5 fruit fly cellular contexts compared by ENCODE assay signal in the genomic region with DNA sequence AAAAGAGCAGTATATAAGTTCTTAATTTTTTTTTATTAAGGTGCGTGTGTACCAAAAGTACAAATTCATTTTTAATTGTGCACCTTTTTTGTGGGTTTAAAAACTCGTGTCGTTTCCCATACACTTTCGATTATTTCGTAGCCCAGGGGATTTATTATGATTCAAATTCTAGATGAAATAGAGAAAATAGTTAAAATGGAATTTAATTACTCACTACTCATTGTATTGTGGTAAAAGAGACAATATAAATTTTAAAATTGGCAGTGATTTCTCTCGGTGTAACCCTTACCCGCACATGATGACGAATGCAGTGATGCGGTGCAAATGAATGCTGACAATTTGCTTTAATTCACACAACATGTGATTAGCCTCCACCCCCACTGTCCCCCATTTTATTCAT.
TF ChIP-seq lines count a peak whose summit lies in the region.

No protein-coding gene starts in this region.

- TF ChIP-seq CTCF in whole organism, embryonic (GFP tag; optimal IDR thresholded peaks at IDR 0.05; lab: Kevin White, UChicago) = no peak

TF ChIP-seq in whole organism, adult, 20 proteins besides CTCF, POLR2A, EP300 and RAD21:
- TF ChIP-seq CG7045 (GFP tag; optimal IDR thresholded peaks at IDR 0.05; lab: Kevin White, UChicago) (peak; percentile 3), CG11617 (GFP tag; optimal IDR thresholded peaks at IDR 0.05; lab: Kevin White, UChicago) (no peak), bab1 (GFP tag; optimal IDR thresholded peaks at IDR 0.05; lab: Kevin White, UChicago) (no peak), CG5204 (GFP tag; optimal IDR thresholded peaks at IDR 0.05; lab: Kevin White, UChicago) (peak; percentile 20), ovo (GFP tag; optimal IDR thresholded peaks at IDR 0.05; lab: Kevin White, UChicago) (no peak), CG12768 (GFP tag; optimal IDR thresholded peaks at IDR 0.05; lab: Kevin White, UChicago) (no peak), kay (GFP tag; lab: Kevin White, UChicago; ENCODE audit: borderline replicate concordance) (no peak), CG7101 (tag; optimal IDR thresholded peaks at IDR 0.05; lab: Kevin White, UChicago) (no peak), Mnt (GFP tag; optimal IDR thresholded peaks at IDR 0.05; lab: Kevin White, UChicago) (no peak), tj (GFP tag; optimal IDR thresholded peaks at IDR 0.05; lab: Kevin White, UChicago) (no peak), Crg-1 (GFP tag; optimal IDR thresholded peaks at IDR 0.05; lab: Kevin White, UChicago) (no peak), CG33017 (tag; optimal IDR thresholded peaks at IDR 0.05; lab: Kevin White, UChicago) (no peak), cnc (optimal IDR thresholded peaks at IDR 0.05; lab: Kevin White, UChicago) (no peak), CG14711 (tag; optimal IDR thresholded peaks at IDR 0.05; lab: Kevin White, UChicago) (peak; percentile 12), toe (GFP tag; optimal IDR thresholded peaks at IDR 0.05; lab: Kevin White, UChicago) (no peak), CG1620 (GFP tag; optimal IDR thresholded peaks at IDR 0.05; lab: Kevin White, UChicago) (no peak)

TF ChIP-seq in whole organism, embryonic, 481 proteins besides CTCF, POLR2A, EP300 and RAD21 (continues in another document):
- TF ChIP-seq CG8944 (GFP tag; optimal IDR thresholded peaks at IDR 0.05; lab: Kevin White, UChicago) = no peak
- no peak for TF ChIP-seq Dad (GFP tag; optimal IDR thresholded peaks at IDR 0.05; lab: Kevin White, UChicago)
- TF ChIP-seq CkIIα-i1 (GFP tag; IDR thresholded peaks at IDR 0.05; lab: Robert Waterston, UW) = no peak
- TF ChIP-seq CG18262 (tag; optimal IDR thresholded peaks at IDR 0.05; lab: Kevin White, UChicago) = peak; percentile 6
- no peak for TF ChIP-seq Stat92E (GFP tag; optimal IDR thresholded peaks at IDR 0.05; lab: Kevin White, UChicago)
- TF ChIP-seq vnd (GFP tag; IDR thresholded peaks at IDR 0.05; lab: Robert Waterston, UW; ENCODE audit: partially characterized antibody) = no peak
- 0 out of 3 replicates have a peak, but pooled peaks have one; percentile 28 for TF ChIP-seq dysf (GFP tag; IDR thresholded peaks at IDR 0.05; lab: Robert Waterston, UW)
- no peak for TF ChIP-seq wdn (GFP tag; IDR thresholded peaks at IDR 0.05; lab: Robert Waterston, UW)
- TF ChIP-seq PHDP (tag; optimal IDR thresholded peaks at IDR 0.05; lab: Kevin White, UChicago) = no peak
- peak; percentile 81 for TF ChIP-seq Ets65A (GFP tag; lab: Kevin White, UChicago)
- no peak for TF ChIP-seq br (optimal IDR thresholded peaks at IDR 0.05; lab: Kevin White, UChicago)
- TF ChIP-seq CG10959 (GFP tag; IDR thresholded peaks at IDR 0.05; lab: Robert Waterston, UW) = no peak
- no peak for TF ChIP-seq hbn (GFP tag; IDR thresholded peaks at IDR 0.05; lab: Robert Waterston, UW; ENCODE audit: partially characterized antibody)
- no peak for TF ChIP-seq tap (tag; optimal IDR thresholded peaks at IDR 0.05; lab: Kevin White, UChicago)
- TF ChIP-seq CG15269 (tag; optimal IDR thresholded peaks at IDR 0.05; lab: Kevin White, UChicago) = peak; percentile 19
- no peak for TF ChIP-seq Nf-YC (tag; optimal IDR thresholded peaks at IDR 0.05; lab: Kevin White, UChicago)
- TF ChIP-seq Dp (GFP tag; optimal IDR thresholded peaks at IDR 0.05; lab: Kevin White, UChicago) = no peak
- TF ChIP-seq CG4328 (GFP tag; optimal IDR thresholded peaks at IDR 0.05; lab: Kevin White, UChicago) = no peak
- TF ChIP-seq CG7928 (GFP tag; optimal IDR thresholded peaks at IDR 0.05; lab: Kevin White, UChicago) = no peak

TF ChIP-seq in whole organism, prepupa, 60 proteins besides CTCF, POLR2A, EP300 and RAD21 (continues in another document):
- peak; percentile 16 for TF ChIP-seq Sox14 (GFP tag; optimal IDR thresholded peaks at IDR 0.05; lab: Kevin White, UChicago)
- TF ChIP-seq esn (GFP tag; optimal IDR thresholded peaks at IDR 0.05; lab: Kevin White, UChicago) = peak; percentile 50
- no peak for TF ChIP-seq ss (GFP tag; optimal IDR thresholded peaks at IDR 0.05; lab: Kevin White, UChicago)
- peak; percentile 55 for TF ChIP-seq cyc (GFP tag; optimal IDR thresholded peaks at IDR 0.05; lab: Kevin White, UChicago)
- peak; percentile 45 for TF ChIP-seq Smox (GFP tag; optimal IDR thresholded peaks at IDR 0.05; lab: Kevin White, UChicago)
- TF ChIP-seq Hr4 (GFP tag; optimal IDR thresholded peaks at IDR 0.05; lab: Kevin White, UChicago) = peak; percentile 15
- TF ChIP-seq CG11902 (GFP tag; optimal IDR thresholded peaks at IDR 0.05; lab: Kevin White, UChicago) = peak; percentile 14
- TF ChIP-seq pdm3 (GFP tag; optimal IDR thresholded peaks at IDR 0.05; lab: Kevin White, UChicago) = peak; percentile 11
- TF ChIP-seq CG34406 (GFP tag; optimal IDR thresholded peaks at IDR 0.05; lab: Kevin White, UChicago) = peak; percentile 14
- peak; percentile 13 for TF ChIP-seq CG8632 (GFP tag; optimal IDR thresholded peaks at IDR 0.05; lab: Kevin White, UChicago)
- TF ChIP-seq topi (GFP tag; optimal IDR thresholded peaks at IDR 0.05; lab: Kevin White, UChicago) = peak; percentile 64
- TF ChIP-seq CG31627 (GFP tag; optimal IDR thresholded peaks at IDR 0.05; lab: Kevin White, UChicago) = peak; percentile 63
- TF ChIP-seq dac (GFP tag; optimal IDR thresholded peaks at IDR 0.05; lab: Kevin White, UChicago) = no peak
- peak; percentile 17 for TF ChIP-seq CG32006 (GFP tag; optimal IDR thresholded peaks at IDR 0.05; lab: Kevin White, UChicago)
- TF ChIP-seq CG10631 (GFP tag; optimal IDR thresholded peaks at IDR 0.05; lab: Kevin White, UChicago) = no peak
- TF ChIP-seq acj6 (GFP tag; optimal IDR thresholded peaks at IDR 0.05; lab: Kevin White, UChicago) = peak; percentile 8
- TF ChIP-seq eg (GFP tag; IDR thresholded peaks at IDR 0.05; lab: Robert Waterston, UW) = 0 out of 3 replicates have a peak, but pooled peaks have one; percentile 42
- TF ChIP-seq Ets21C (GFP tag; optimal IDR thresholded peaks at IDR 0.05; lab: Kevin White, UChicago) = peak; percentile 22

TF ChIP-seq in whole organism, pupa, 21 proteins besides CTCF, POLR2A, EP300 and RAD21:
- TF ChIP-seq Pif1A (GFP tag; optimal IDR thresholded peaks at IDR 0.05; lab: Kevin White, UChicago) = peak; percentile 13
- no peak for TF ChIP-seq rn (GFP tag; IDR thresholded peaks at IDR 0.05; lab: Robert Waterston, UW)
- TF ChIP-seq CG13204 (GFP tag; optimal IDR thresholded peaks at IDR 0.05; lab: Kevin White, UChicago) = no peak
- TF ChIP-seq CG8159 (tag; optimal IDR thresholded peaks at IDR 0.05; lab: Kevin White, UChicago) = peak; percentile 23
- no peak for TF ChIP-seq CG34367 (tag; optimal IDR thresholded peaks at IDR 0.05; lab: Kevin White, UChicago)
TF ChIP-seq in whole organism, pupa: peak in this region for 2.

TF ChIP-seq in whole organism, wandering third instar larva, 38 proteins besides CTCF, POLR2A, EP300 and RAD21:
- TF ChIP-seq rgr (GFP tag; optimal IDR thresholded peaks at IDR 0.05; lab: Kevin White, UChicago) = peak; percentile 29
- TF ChIP-seq ey (GFP tag; optimal IDR thresholded peaks at IDR 0.05; lab: Kevin White, UChicago) = peak; percentile 42
- TF ChIP-seq psq (GFP tag; optimal IDR thresholded peaks at IDR 0.05; lab: Kevin White, UChicago) = peak; percentile 27
- no peak for TF ChIP-seq dsf (GFP tag; optimal IDR thresholded peaks at IDR 0.05; lab: Kevin White, UChicago; ENCODE audit: borderline replicate concordance)
- TF ChIP-seq Sp1 (GFP tag; optimal IDR thresholded peaks at IDR 0.05; lab: Kevin White, UChicago) = peak; percentile 15
- no peak for TF ChIP-seq N (GFP tag; optimal IDR thresholded peaks at IDR 0.05; lab: Kevin White, UChicago)
- peak; percentile 2 for TF ChIP-seq br (GFP tag; optimal IDR thresholded peaks at IDR 0.05; lab: Kevin White, UChicago)
- no peak for TF ChIP-seq pan (optimal IDR thresholded peaks at IDR 0.05; lab: Kevin White, UChicago)
- TF ChIP-seq h (GFP tag; optimal IDR thresholded peaks at IDR 0.05; lab: Kevin White, UChicago) = peak; percentile 40
- TF ChIP-seq foxo (GFP tag; optimal IDR thresholded peaks at IDR 0.05; lab: Kevin White, UChicago) = peak in 1 of 2 experiments; percentile 3
- peak; percentile 57 for TF ChIP-seq HLH106 (tag; optimal IDR thresholded peaks at IDR 0.05; lab: Kevin White, UChicago)
TF ChIP-seq in whole organism, wandering third instar larva: peak in this region for 8.
